Worm (Caenorhabditis elegans): Measurements from ENCODE around the gene nhr-274.
A peak's percentile ranks its signal among the peaks of the same experiment; 100 is the strongest.

The nhr-274 gene

DNA sequence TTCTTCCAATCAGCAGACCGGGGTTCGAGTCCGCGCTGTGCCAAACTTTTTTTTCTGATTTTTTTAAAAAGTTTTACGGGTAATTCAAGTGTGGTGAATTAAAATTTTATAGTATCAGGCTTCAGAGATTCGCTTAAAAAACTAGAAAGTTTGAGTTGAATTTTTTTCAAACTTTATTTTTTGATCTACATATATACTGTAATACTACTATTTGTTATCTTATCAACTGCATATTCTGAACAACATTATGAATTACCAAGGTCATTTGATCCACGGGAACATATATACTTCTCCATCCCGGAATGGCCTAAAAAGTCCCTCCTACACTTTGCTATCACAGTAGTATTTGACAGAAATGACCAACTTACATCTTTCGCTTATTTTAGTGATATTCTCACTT, 11.7 kb downstream of the nhr-274 start, which contains the start of gene Y41D4B.6:
Gene Y41D4B.6 (plus strand): TSS at position 301 of the 400 bp plus-strand sequence.
- TF ChIP-seq zip-8 (tag; optimal IDR thresholded peaks at IDR 0.05) (no peak), nhr-237 (tag; optimal IDR thresholded peaks at IDR 0.05) (no peak), nhr-2 (tag; optimal IDR thresholded peaks at IDR 0.05) (no peak), elt-3 (tag; optimal IDR thresholded peaks at IDR 0.05) (no peak), mab-5 (tag; optimal IDR thresholded peaks at IDR 0.05) (no peak), bed-3 (GFP tag; optimal IDR thresholded peaks at IDR 0.05) (no peak), flh-1 (GFP tag; optimal IDR thresholded peaks at IDR 0.05) (no peak), ztf-11 (tag; optimal IDR thresholded peaks at IDR 0.05) (no peak), unc-62 (GFP tag; optimal IDR thresholded peaks at IDR 0.05) (no peak), sptf-1 (tag; optimal IDR thresholded peaks at IDR 0.05) (no peak), mls-2 (tag; optimal IDR thresholded peaks at IDR 0.05) (no peak), tbx-8 (GFP tag; optimal IDR thresholded peaks at IDR 0.05) (no peak), pha-4 (tag; optimal IDR thresholded peaks at IDR 0.05) (no peak)

DNA sequence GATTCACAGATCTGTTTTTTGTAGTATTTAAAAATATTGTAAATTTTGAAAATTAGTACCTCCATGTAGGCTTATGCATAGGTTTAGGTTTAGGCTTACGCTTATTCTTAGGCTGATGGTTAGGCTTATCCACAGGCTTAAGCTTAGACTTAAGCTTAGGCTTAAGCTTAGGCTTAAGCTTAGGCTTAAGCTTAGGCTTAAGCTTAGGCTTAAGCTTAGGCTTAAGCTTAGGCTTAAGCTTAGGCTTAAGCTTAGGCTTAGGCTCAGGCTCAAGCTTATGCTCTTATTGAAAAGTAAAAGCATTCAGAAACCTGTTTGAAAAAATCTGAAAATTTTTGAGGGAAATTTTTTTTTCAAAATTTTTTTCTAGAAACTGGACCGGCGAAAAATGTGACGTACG, 12.5 kb downstream of the nhr-274 start:
- TF ChIP-seq ham-2 (GFP tag; optimal IDR thresholded peaks at IDR 0.05) (peak; percentile 51), elt-1 (tag; optimal IDR thresholded peaks at IDR 0.05; ENCODE audit: borderline replicate concordance, insufficient read depth) (no peak), ceh-39 (tag; optimal IDR thresholded peaks at IDR 0.05) (no peak), tbx-8 (GFP tag; optimal IDR thresholded peaks at IDR 0.05) (no peak), cnd-1 (tag; optimal IDR thresholded peaks at IDR 0.05) (no peak), hlh-1 (tag; optimal IDR thresholded peaks at IDR 0.05) (no peak), M03D4.4 (tag; optimal IDR thresholded peaks at IDR 0.05) (no peak)

DNA sequence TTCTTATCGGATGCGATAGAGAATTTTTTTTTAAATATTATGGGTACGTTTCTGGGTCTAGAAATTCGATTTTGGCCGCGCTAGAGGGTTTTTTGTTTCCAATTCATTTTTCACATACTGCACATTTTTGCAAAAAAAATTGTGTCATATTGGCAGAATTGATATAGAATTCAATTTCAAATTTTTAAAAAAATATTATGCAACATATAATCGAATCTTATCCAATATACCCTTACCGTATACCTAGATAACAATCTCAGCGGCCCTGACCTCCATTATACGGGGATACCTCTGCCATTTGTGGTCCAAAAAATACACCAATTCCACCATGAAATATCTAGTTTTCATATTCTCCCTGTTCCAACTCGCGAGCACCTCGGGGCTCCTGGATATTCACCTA, 13.4 kb downstream of the nhr-274 start, which contains the start of gene cpg-24:
Gene cpg-24 (plus strand): TSS at position 301 of the 400 bp plus-strand sequence.
- no peak for TF ChIP-seq lin-32 (GFP tag; optimal IDR thresholded peaks at IDR 0.05)
- TF ChIP-seq elt-1 (tag; optimal IDR thresholded peaks at IDR 0.05; ENCODE audit: borderline replicate concordance, insufficient read depth): peak; percentile 4
- peak; percentile 9 for TF ChIP-seq lsy-2 (tag; optimal IDR thresholded peaks at IDR 0.05)
- no peak for TF ChIP-seq unc-62 (GFP tag; optimal IDR thresholded peaks at IDR 0.05)

DNA sequence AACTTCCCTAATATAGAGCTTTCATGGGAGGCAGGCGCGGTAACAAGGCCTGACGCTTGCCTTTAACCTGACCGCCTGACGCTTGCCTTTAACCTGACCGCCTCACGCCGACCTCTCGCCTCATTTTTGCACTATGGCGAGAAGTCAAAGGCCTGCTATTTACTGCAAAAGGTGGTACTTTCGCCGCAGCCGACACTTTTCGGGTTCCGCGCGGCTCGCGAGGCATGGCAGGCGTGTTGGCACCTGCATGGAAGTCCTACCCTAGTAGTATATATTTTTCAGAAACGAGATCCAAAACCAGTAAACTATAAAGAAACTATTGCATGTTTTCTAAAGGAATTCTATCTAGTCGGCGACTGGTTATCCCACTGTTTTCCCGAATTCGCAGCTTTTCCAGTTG, 16.4 kb downstream of the nhr-274 start:
- TF ChIP-seq bed-3 (GFP tag; optimal IDR thresholded peaks at IDR 0.05) (no peak), nhr-76 (tag; optimal IDR thresholded peaks at IDR 0.05) (no peak), nhr-28 (tag; optimal IDR thresholded peaks at IDR 0.05) (no peak), mep-1 (tag; optimal IDR thresholded peaks at IDR 0.05) (no peak), sptf-1 (tag; optimal IDR thresholded peaks at IDR 0.05) (no peak)

DNA sequence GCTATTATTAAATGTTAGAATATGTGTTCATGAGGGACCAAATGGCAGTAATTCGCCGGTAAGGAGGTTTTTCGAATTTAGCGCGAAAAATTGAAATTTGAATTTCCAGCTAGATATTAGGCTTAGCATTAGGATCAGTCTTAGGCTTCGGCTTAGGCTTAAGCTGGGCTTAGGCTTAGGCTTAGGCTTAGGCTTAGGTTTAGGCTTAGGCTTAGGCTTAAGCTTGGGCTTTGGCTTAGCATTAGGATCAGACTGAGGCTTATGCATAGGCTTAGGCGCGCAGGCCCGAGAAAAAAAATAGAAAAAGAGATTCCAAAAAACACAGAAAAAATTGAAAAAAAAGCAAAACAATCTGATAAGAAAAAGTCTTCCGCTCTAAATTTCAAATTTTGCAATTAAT, 16.8 kb downstream of the nhr-274 start:
- no peak for TF ChIP-seq nhr-2 (tag; optimal IDR thresholded peaks at IDR 0.05)

DNA sequence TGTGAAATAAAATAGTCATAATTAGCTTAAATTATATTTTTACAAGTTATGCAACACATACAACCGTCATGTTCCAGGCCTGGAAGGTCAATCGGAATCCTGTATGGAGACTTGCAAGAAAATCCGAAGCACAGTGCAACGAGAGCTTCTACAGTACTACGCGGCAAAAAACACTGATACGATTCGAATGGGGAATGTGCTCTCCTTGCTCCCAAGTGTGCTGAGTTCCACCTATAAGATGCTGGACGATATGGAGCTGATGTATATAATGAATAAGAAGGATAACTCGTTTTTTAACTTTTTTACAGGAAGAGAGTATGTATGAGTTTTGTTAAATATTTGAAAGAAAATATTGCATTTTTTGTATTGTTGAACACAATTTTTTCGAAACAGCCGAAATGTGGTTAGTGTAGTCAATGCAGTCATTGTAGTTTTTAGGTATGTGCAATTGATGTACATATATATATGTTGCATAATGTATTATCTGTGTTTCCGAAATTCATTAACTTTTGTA, 18.7 kb downstream of the nhr-274 start, which contains the start of gene nhr-146:
Gene nhr-146 (plus strand): TSS at position 464 of the 514 bp plus-strand sequence.
- TF ChIP-seq ceh-39 (tag; optimal IDR thresholded peaks at IDR 0.05) (no peak), nhr-12 (tag; optimal IDR thresholded peaks at IDR 0.05) (no peak), lin-32 (GFP tag; optimal IDR thresholded peaks at IDR 0.05) (no peak), M03D4.4 (tag; optimal IDR thresholded peaks at IDR 0.05) (no peak), snpc-4 (tag; optimal IDR thresholded peaks at IDR 0.05) (no peak), ceh-43 (GFP tag; optimal IDR thresholded peaks at IDR 0.05) (no peak), unc-39 (tag; optimal IDR thresholded peaks at IDR 0.05) (no peak), mab-5 (tag; optimal IDR thresholded peaks at IDR 0.05) (no peak), nhr-237 (tag; optimal IDR thresholded peaks at IDR 0.05) (no peak), lin-13 (tag; optimal IDR thresholded peaks at IDR 0.05) (no peak), flh-1 (GFP tag; optimal IDR thresholded peaks at IDR 0.05) (no peak), sem-2 (GFP tag; optimal IDR thresholded peaks at IDR 0.05) (no peak), pha-4 (tag; optimal IDR thresholded peaks at IDR 0.05) (no peak), nhr-76 (tag; optimal IDR thresholded peaks at IDR 0.05) (no peak), elt-1 (tag; optimal IDR thresholded peaks at IDR 0.05; ENCODE audit: borderline replicate concordance, insufficient read depth) (no peak), ceh-83 (GFP tag; optimal IDR thresholded peaks at IDR 0.05) (no peak), ham-2 (GFP tag; optimal IDR thresholded peaks at IDR 0.05) (no peak)

All from whole organism, mixed stage, embryonic.